Fruit fly (Drosophila melanogaster) whole organism, adult: Measurements from ENCODE around the gene CG42685.
"Not testable (repeated sequence)": the region's sequence is repeated elsewhere in the genome, so short reads cannot be mapped to it uniquely, and the experiment has no call there.

Source experiments
- CG11617 ChIP-seq: fragments of 200-800 bp; sonication (Bioruptor generic); optimal IDR thresholded peaks from 2 replicates; lab custom pipeline; 2017; ENCODE audit warnings: mild to moderate bottlenecking, missing biosample characterization, missing genetic modification reagents, missing genetic modification characterization
- CG12768 ChIP-seq: fragments of 200-800 bp; sonication (Bioruptor generic); optimal IDR thresholded peaks from 2 replicates; lab custom pipeline; 2017; ENCODE audit warnings: missing biosample characterization, missing genetic modification characterization, mild to moderate bottlenecking, moderate library complexity, missing genetic modification reagents
- CG14711 ChIP-seq: fragments of 200-800 bp; sonication (Bioruptor generic); optimal IDR thresholded peaks from 2 replicates; lab custom pipeline; 2018; ENCODE audit warnings: missing biosample characterization, mild to moderate bottlenecking, missing genetic modification characterization, moderate library complexity
- CG1620 ChIP-seq: fragments of 200-800 bp; sonication (Bioruptor generic); optimal IDR thresholded peaks from 2 replicates; lab custom pipeline; 2016; ENCODE audit warnings: missing biosample characterization, missing genetic modification characterization
- CG33017 ChIP-seq: fragments of 200-800 bp; sonication (Bioruptor generic); optimal IDR thresholded peaks from 2 replicates; lab custom pipeline; 2018; ENCODE audit warnings: missing biosample characterization, mild to moderate bottlenecking, missing genetic modification characterization, moderate library complexity
- CG5204 ChIP-seq: fragments of 200-800 bp; sonication (Bioruptor generic); optimal IDR thresholded peaks from 2 replicates; lab custom pipeline; 2016; ENCODE audit warnings: missing biosample characterization, missing genetic modification characterization
- CG7045 ChIP-seq: fragments of 200-800 bp; sonication (Bioruptor generic); optimal IDR thresholded peaks from 2 replicates; lab custom pipeline; 2017; ENCODE audit warnings: missing biosample characterization, mild to moderate bottlenecking, missing genetic modification characterization
- CG7101 ChIP-seq: fragments of 200-800 bp; sonication (Bioruptor generic); optimal IDR thresholded peaks from 2 replicates; lab custom pipeline; 2018; ENCODE audit warnings: missing biosample characterization, mild to moderate bottlenecking, missing genetic modification characterization, moderate library complexity
- Clk ChIP-seq: fragments of 200-800 bp; sonication (Bioruptor generic); optimal IDR thresholded peaks from 2 replicates; lab custom pipeline; 2017; ENCODE audit warnings: missing biosample characterization, missing genetic modification characterization
- Crg-1 ChIP-seq: fragments of 200-800 bp; sonication (Bioruptor generic); optimal IDR thresholded peaks from 2 replicates; lab custom pipeline; 2016; ENCODE audit warnings: missing biosample characterization, missing genetic modification characterization
- Hr96 ChIP-seq: fragments of 200-800 bp; sonication (Bioruptor generic); optimal IDR thresholded peaks from 2 replicates; lab custom pipeline; 2016; ENCODE audit warnings: missing biosample characterization, missing genetic modification characterization
- Mnt ChIP-seq: fragments of 200-800 bp; sonication (Bioruptor generic); optimal IDR thresholded peaks from 2 replicates; lab custom pipeline; 2016; ENCODE audit warnings: missing biosample characterization, mild to moderate bottlenecking, missing genetic modification characterization
- bab1 ChIP-seq: fragments of 200-800 bp; sonication (Bioruptor generic); optimal IDR thresholded peaks from 3 replicates; lab custom pipeline; 2019; ENCODE audit warnings: missing biosample characterization, mild to moderate bottlenecking, missing genetic modification characterization, moderate library complexity
- cic ChIP-seq: fragments of 200-800 bp; sonication (Bioruptor generic); optimal IDR thresholded peaks from 2 replicates; lab custom pipeline; 2017; ENCODE audit warnings: missing biosample characterization, mild to moderate bottlenecking, missing genetic modification characterization, moderate library complexity
- cnc ChIP-seq, 2 experiments: fragments of >200 bp; optimal IDR thresholded peaks; 2 replicates each; lab custom pipeline; 2017
- kay ChIP-seq: fragments of 200-800 bp; sonication (Bioruptor generic); peaks from one replicate; lab custom pipeline; 2016; ENCODE audit warnings: missing biosample characterization, missing genetic modification characterization, borderline replicate concordance
- ovo ChIP-seq: fragments of 200-800 bp; sonication (Bioruptor generic); optimal IDR thresholded peaks from 2 replicates; lab custom pipeline; 2016; ENCODE audit warnings: missing biosample characterization, missing genetic modification characterization
- pad ChIP-seq: fragments of 200-800 bp; sonication (Bioruptor generic); optimal IDR thresholded peaks from 3 replicates; lab custom pipeline; 2017; ENCODE audit warnings: missing biosample characterization, missing genetic modification characterization, mild to moderate bottlenecking, moderate library complexity, missing genetic modification reagents
- tj ChIP-seq: fragments of 200-800 bp; sonication (Bioruptor generic); optimal IDR thresholded peaks from 3 replicates; lab custom pipeline; 2017; ENCODE audit warnings: missing biosample characterization, mild to moderate bottlenecking, missing genetic modification characterization, moderate library complexity
- toe ChIP-seq: fragments of 200-800 bp; sonication (Bioruptor generic); optimal IDR thresholded peaks from 2 replicates; lab custom pipeline; 2016; ENCODE audit warnings: missing biosample characterization, missing genetic modification characterization

The CG42685 gene

dm6 chr2L:14744121-14744520 is 14.1 kb upstream of the CG42685 start, which contains the start of gene CG42681:
CG42681 (plus strand) TSS chr2L:14744421.
- TF ChIP-seq Crg-1 (GFP tag; lab: Kevin White, UChicago), result no peak
- no peak for TF ChIP-seq Clk (GFP tag; lab: Kevin White, UChicago)
- TF ChIP-seq CG1620, result no peak
- no peak for TF ChIP-seq CG7045 (GFP tag; lab: Kevin White, UChicago)
- no peak for TF ChIP-seq pad (GFP tag; lab: Kevin White, UChicago)
- TF ChIP-seq CG14711 (tag; lab: Kevin White, UChicago), result no peak
- TF ChIP-seq CG12768 (GFP tag; lab: Kevin White, UChicago), result no peak
- TF ChIP-seq Mnt (GFP tag; lab: Kevin White, UChicago), result no peak
- no peak for TF ChIP-seq cnc (optimal IDR thresholded peaks at IDR 0.05; lab: Kevin White, UChicago)
- no peak for TF ChIP-seq CG11617 (GFP tag; lab: Kevin White, UChicago)
- no peak for TF ChIP-seq Hr96 (GFP tag; lab: Kevin White, UChicago)
- TF ChIP-seq cic (GFP tag; lab: Kevin White, UChicago), result no peak
- no peak for TF ChIP-seq CG33017 (tag; lab: Kevin White, UChicago)
- no peak for TF ChIP-seq bab1 (GFP tag; lab: Kevin White, UChicago)
- TF ChIP-seq toe, result no peak
- TF ChIP-seq CG7101 (tag; lab: Kevin White, UChicago), result no peak

- TF ChIP-seq CG33017 (tag; lab: Kevin White, UChicago) (no peak), CG7101 (tag; lab: Kevin White, UChicago) (no peak)
Observed at dm6 chr2L:14743337-14743736, 13.4 kb upstream of the CG42685 start.

dm6 chr2L:14742893-14743292 is 12.9 kb upstream of the CG42685 start, which contains the start of gene CG34166:
CG34166 (plus strand) TSS chr2L:14743193.
- not testable (repeated sequence) for TF ChIP-seq cnc (optimal IDR thresholded peaks at IDR 0.05; lab: Kevin White, UChicago); CG1620; Hr96 (GFP tag; lab: Kevin White, UChicago)

- not testable (repeated sequence) for TF ChIP-seq toe; CG5204 (GFP tag; lab: Kevin White, UChicago); Crg-1 (GFP tag; lab: Kevin White, UChicago)
Observed at dm6 chr2L:14741740-14742139, 11.8 kb upstream of the CG42685 start, which contains the start of gene CG42586. CG42586 (minus strand) TSS chr2L:14741840.

dm6 chr2L:14739614-14740013 is 9.6 kb upstream of the CG42685 start, which contains the start of gene CG42585:
CG42585 (plus strand) TSS chr2L:14739914.
- TF ChIP-seq CG14711 (tag; lab: Kevin White, UChicago); toe; bab1 (GFP tag; lab: Kevin White, UChicago): not testable (repeated sequence)

- TF ChIP-seq Clk, pad, tj (GFP tag; lab: Kevin White, UChicago): not testable (repeated sequence)
Observed at dm6 chr2L:14737669-14738068, 7.7 kb upstream of the CG42685 start, which contains the start of gene CG31775. CG31775 (minus strand) TSS chr2L:14737769.

- not testable (repeated sequence) for TF ChIP-seq tj (GFP tag; lab: Kevin White, UChicago); cnc (optimal IDR thresholded peaks at IDR 0.05; lab: Kevin White, UChicago); CG1620
Observed at dm6 chr2L:14735543-14735942, 5.6 kb upstream of the CG42685 start, which contains the start of gene CG31835. CG31835 (plus strand) TSS chr2L:14735843.

dm6 chr2L:14713467-14713866 is 16.5 kb downstream of the CG42685 start, which contains the start of gene CG34165:
CG34165 (plus strand) TSS chr2L:14713750.
- TF ChIP-seq Clk (GFP tag; lab: Kevin White, UChicago) (no peak), CG1620 (no peak), CG7045 (GFP tag; lab: Kevin White, UChicago) (no peak), kay (GFP tag; lab: Kevin White, UChicago) (no peak), CG33017 (tag; lab: Kevin White, UChicago) (no peak), Crg-1 (GFP tag; lab: Kevin White, UChicago) (no peak), toe (no peak), cic (GFP tag; lab: Kevin White, UChicago) (no peak), CG11617 (GFP tag; lab: Kevin White, UChicago) (no peak), CG12768 (GFP tag; lab: Kevin White, UChicago) (no peak), bab1 (GFP tag; lab: Kevin White, UChicago) (no peak), pad (GFP tag; lab: Kevin White, UChicago) (no peak), CG14711 (tag; lab: Kevin White, UChicago) (no peak), Mnt (GFP tag; lab: Kevin White, UChicago) (no peak), CG7101 (tag; lab: Kevin White, UChicago) (no peak), tj (GFP tag; lab: Kevin White, UChicago) (no peak), Hr96 (GFP tag; lab: Kevin White, UChicago) (no peak), cnc (optimal IDR thresholded peaks at IDR 0.05; lab: Kevin White, UChicago) (no peak), ovo (no peak), CG5204 (GFP tag; lab: Kevin White, UChicago) (no peak)
